Fruit fly (Drosophila melanogaster) whole organism, prepupa: Measurements from ENCODE around the gene CG14841.

ENCODE experiments used
- CG11902 ChIP-seq: fragments of 200-800 bp; sonication (Bioruptor generic); optimal IDR thresholded peaks from 3 replicates; lab custom pipeline; 2016; ENCODE audit warnings: missing biosample characterization, missing genetic modification characterization
- CG15336 ChIP-seq: fragments of 200-800 bp; sonication (Bioruptor generic); IDR thresholded peaks from 2 replicates; pipeline ENCODE4 v1.3.6; 2022; ENCODE audit warnings: missing biosample characterization, missing genetic modification characterization
- CG1621 ChIP-seq: fragments of 200-800 bp; sonication (Bioruptor generic); optimal IDR thresholded peaks from 3 replicates; lab custom pipeline; 2018; ENCODE audit warnings: missing biosample characterization, mild to moderate bottlenecking, missing genetic modification characterization
- CG3032 ChIP-seq: fragments of 200-800 bp; optimal IDR thresholded peaks from 2 replicates; lab custom pipeline; 2019; ENCODE audit warnings: missing biosample characterization, mild to moderate bottlenecking, missing genetic modification characterization, moderate library complexity
- CG31627 ChIP-seq: fragments of 200-800 bp; sonication (Bioruptor generic); optimal IDR thresholded peaks from 3 replicates; lab custom pipeline; 2016; ENCODE audit warnings: missing biosample characterization, missing genetic modification characterization
- CG32006 ChIP-seq: fragments of 200-800 bp; sonication (Bioruptor generic); optimal IDR thresholded peaks from 3 replicates; lab custom pipeline; 2017; ENCODE audit warnings: missing biosample characterization, mild to moderate bottlenecking, missing genetic modification characterization
- CG34406 ChIP-seq: fragments of 200-800 bp; sonication (Bioruptor generic); optimal IDR thresholded peaks from 3 replicates; lab custom pipeline; 2016; ENCODE audit warnings: missing biosample characterization, missing genetic modification characterization
- CG4318 ChIP-seq: fragments of 200-800 bp; sonication (Bioruptor generic); optimal IDR thresholded peaks from 3 replicates; lab custom pipeline; 2017; ENCODE audit warnings: missing biosample characterization, mild to moderate bottlenecking, missing genetic modification characterization
- CG6276 ChIP-seq: fragments of 200-800 bp; sonication (Bioruptor generic); optimal IDR thresholded peaks from 2 replicates; lab custom pipeline; 2017; ENCODE audit warnings: missing biosample characterization, mild to moderate bottlenecking, missing genetic modification characterization
- CG6792 ChIP-seq: fragments of 200-800 bp; sonication (Bioruptor generic); optimal IDR thresholded peaks from 3 replicates; lab custom pipeline; 2016; ENCODE audit warnings: missing biosample characterization, missing genetic modification characterization
- CG6808 ChIP-seq: fragments of 200-800 bp; sonication (Bioruptor generic); optimal IDR thresholded peaks from 3 replicates; lab custom pipeline; 2017; ENCODE audit warnings: missing biosample characterization, missing genetic modification characterization, mild to moderate bottlenecking, moderate library complexity, missing genetic modification reagents
- CG7368 ChIP-seq: fragments of 200-800 bp; sonication (Bioruptor generic); optimal IDR thresholded peaks from 3 replicates; lab custom pipeline; 2016; ENCODE audit warnings: missing biosample characterization, missing genetic modification characterization
- CG8119 ChIP-seq: fragments of 200-800 bp; sonication (Bioruptor generic); IDR thresholded peaks from 3 replicates; pipeline ENCODE4 v1.3.6; 2022; ENCODE audit warnings: missing biosample characterization, missing genetic modification characterization
- CG8632 ChIP-seq: fragments of 200-800 bp; sonication (Bioruptor generic); optimal IDR thresholded peaks from 3 replicates; lab custom pipeline; 2016; ENCODE audit warnings: missing biosample characterization, missing genetic modification characterization
- CG9139 ChIP-seq: fragments of 200-800 bp; sonication (Bioruptor generic); optimal IDR thresholded peaks from 3 replicates; lab custom pipeline; 2017; ENCODE audit warnings: missing biosample characterization, mild to moderate bottlenecking, missing genetic modification characterization
- Eip78C ChIP-seq: fragments of 200-800 bp; sonication (Bioruptor generic); peaks from one replicate; lab custom pipeline; 2016; ENCODE audit warnings: missing biosample characterization, missing genetic modification characterization
- Ets21C ChIP-seq: fragments of 200-800 bp; sonication (Bioruptor generic); optimal IDR thresholded peaks from 3 replicates; lab custom pipeline; 2016; ENCODE audit warnings: missing biosample characterization, missing genetic modification characterization
- Ets96B ChIP-seq: fragments of 200-800 bp; optimal IDR thresholded peaks from 2 replicates; lab custom pipeline; 2019; ENCODE audit warnings: missing biosample characterization, mild to moderate bottlenecking, missing genetic modification characterization, moderate library complexity
- Gug ChIP-seq: fragments of 200-800 bp; sonication (Bioruptor generic); IDR thresholded peaks from 2 replicates; pipeline ENCODE4 v1.3.6; 2022; ENCODE audit warnings: missing biosample characterization, missing genetic modification characterization
- Hr38 ChIP-seq: sonication (Bioruptor generic); optimal IDR thresholded peaks from 2 replicates; lab custom pipeline; 2016; ENCODE audit warnings: missing biosample characterization, missing genetic modification characterization
- Hr4 ChIP-seq: fragments of 200-800 bp; sonication (Bioruptor generic); optimal IDR thresholded peaks from 3 replicates; lab custom pipeline; 2016; ENCODE audit warnings: missing biosample characterization, missing genetic modification characterization
- Lpt ChIP-seq: fragments of 200-800 bp; sonication (Bioruptor generic); optimal IDR thresholded peaks from 3 replicates; lab custom pipeline; 2016; ENCODE audit warnings: missing biosample characterization, missing genetic modification characterization
- Met ChIP-seq: fragments of 200-800 bp; sonication (Bioruptor generic); optimal IDR thresholded peaks from 3 replicates; lab custom pipeline; 2016; ENCODE audit warnings: missing biosample characterization, missing genetic modification characterization
- OdsH ChIP-seq: fragments of 200-800 bp; sonication (Bioruptor generic); optimal IDR thresholded peaks from 3 replicates; lab custom pipeline; 2016; ENCODE audit warnings: missing biosample characterization, missing genetic modification characterization
- Smox ChIP-seq: fragments of 200-800 bp; sonication (Bioruptor generic); optimal IDR thresholded peaks from 3 replicates; lab custom pipeline; 2016; ENCODE audit warnings: missing biosample characterization, missing genetic modification characterization
- Sox102F ChIP-seq: fragments of 200-800 bp; sonication (Bioruptor generic); optimal IDR thresholded peaks from 2 replicates; lab custom pipeline; 2016; ENCODE audit warnings: missing biosample characterization, mild to moderate bottlenecking, missing genetic modification characterization
- Sox14 ChIP-seq: fragments of 200-800 bp; sonication (Bioruptor generic); optimal IDR thresholded peaks from 3 replicates; lab custom pipeline; 2016; ENCODE audit warnings: missing biosample characterization, missing genetic modification characterization
- Sox15 ChIP-seq: fragments of 200-800 bp; sonication (Bioruptor generic); optimal IDR thresholded peaks from 3 replicates; lab custom pipeline; 2016; ENCODE audit warnings: missing biosample characterization, missing genetic modification characterization
- cyc ChIP-seq: fragments of 200-800 bp; sonication (Bioruptor generic); optimal IDR thresholded peaks from 3 replicates; lab custom pipeline; 2016; ENCODE audit warnings: missing biosample characterization, missing genetic modification characterization
- dac ChIP-seq: fragments of 200-800 bp; sonication (Bioruptor generic); optimal IDR thresholded peaks from 2 replicates; lab custom pipeline; 2017; ENCODE audit warnings: missing biosample characterization, mild to moderate bottlenecking, missing genetic modification characterization
- eg ChIP-seq: fragments of 200-800 bp; sonication (Bioruptor generic); IDR thresholded peaks from 3 replicates; pipeline ENCODE4 v1.3.6; 2022; ENCODE audit warnings: missing biosample characterization, missing genetic modification characterization
- esn ChIP-seq: fragments of 200-800 bp; sonication (Bioruptor generic); optimal IDR thresholded peaks from 2 replicates; lab custom pipeline; 2016; ENCODE audit warnings: missing biosample characterization, mild to moderate bottlenecking, missing genetic modification characterization, moderate library complexity
- fd59A ChIP-seq: fragments of 200-800 bp; sonication (Bioruptor generic); optimal IDR thresholded peaks from 2 replicates; lab custom pipeline; 2017; ENCODE audit warnings: missing biosample characterization, mild to moderate bottlenecking, missing genetic modification characterization, missing genetic modification reagents
- fkh ChIP-seq: fragments of 200-800 bp; sonication (Bioruptor generic); optimal IDR thresholded peaks from 3 replicates; lab custom pipeline; 2017; ENCODE audit warnings: missing biosample characterization, mild to moderate bottlenecking, missing genetic modification characterization, moderate library complexity
- lz ChIP-seq: fragments of 200-800 bp; sonication (Bioruptor generic); optimal IDR thresholded peaks from 3 replicates; lab custom pipeline; 2016; ENCODE audit warnings: missing biosample characterization, missing genetic modification characterization
- pdm3 ChIP-seq: fragments of 200-800 bp; sonication (Bioruptor generic); optimal IDR thresholded peaks from 3 replicates; lab custom pipeline; 2016; ENCODE audit warnings: missing biosample characterization, missing genetic modification characterization
- spab ChIP-seq: fragments of 200-800 bp; sonication (Bioruptor generic); optimal IDR thresholded peaks from 2 replicates; lab custom pipeline; 2017; ENCODE audit warnings: missing biosample characterization, mild to moderate bottlenecking, missing genetic modification characterization, missing genetic modification reagents
- ss ChIP-seq, 2 experiments: fragments of 200-800 bp; sonication (Bioruptor generic); optimal IDR thresholded peaks; 2 replicates in 1 of 2; 3 replicates in 1 of 2; lab custom pipeline; 2017 to 2018; ENCODE audit warnings: mild to moderate bottlenecking in 2 of 2, missing biosample characterization in 2 of 2, missing genetic modification characterization in 2 of 2, moderate library complexity in 1 of 2
- svp ChIP-seq: fragments of 200-800 bp; sonication (Bioruptor generic); peaks from one replicate; lab custom pipeline; 2016; ENCODE audit warnings: missing biosample characterization, missing genetic modification characterization
- topi ChIP-seq: fragments of 200-800 bp; sonication (Bioruptor generic); optimal IDR thresholded peaks from 3 replicates; lab custom pipeline; 2016; ENCODE audit warnings: missing biosample characterization, missing genetic modification characterization

Gene CG14841

DNA sequence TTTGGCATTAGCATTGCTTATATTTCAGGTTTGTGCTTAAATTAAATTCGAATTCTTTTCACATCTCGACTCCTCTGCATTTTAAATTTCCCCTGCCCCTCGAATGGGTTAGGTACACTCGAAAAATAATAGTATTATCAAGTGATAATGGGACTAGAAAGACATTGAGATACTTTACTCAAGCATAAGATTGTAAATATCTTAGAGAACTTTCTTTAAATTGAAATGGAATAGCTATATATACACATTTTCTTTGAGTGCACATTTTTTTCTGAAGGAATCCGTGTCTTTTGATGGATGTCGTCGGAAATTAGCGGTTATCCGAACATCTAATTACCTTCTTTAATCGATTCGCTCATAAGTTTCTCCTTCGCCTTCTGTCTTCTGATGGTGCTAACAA is 48.8 kb upstream of the CG14841 start (continued):
- no peak for TF ChIP-seq Hr4 (GFP tag; lab: Kevin White, UChicago)
- TF ChIP-seq CG32006 (GFP tag; lab: Kevin White, UChicago) = peak; percentile 22
- peak; percentile 18; the same call in 1 of the 3 replicates for TF ChIP-seq eg (GFP tag; lab: Robert Waterston, UW)
- TF ChIP-seq Sox15 (GFP tag; lab: Kevin White, UChicago) = no peak
- no peak for TF ChIP-seq Sox102F (GFP tag; lab: Kevin White, UChicago)
- TF ChIP-seq CG8119 (GFP tag; lab: Robert Waterston, UW) = no peak
- TF ChIP-seq, all 60 proteins: peak for 12

- TF ChIP-seq Ets96B (tag; lab: Kevin White, UChicago) = no peak
- no peak for TF ChIP-seq CG11902
- no peak for TF ChIP-seq dac (GFP tag; lab: Kevin White, UChicago)
- no peak for TF ChIP-seq CG6792 (GFP tag; lab: Kevin White, UChicago)
- no peak for TF ChIP-seq CG15336 (GFP tag; lab: Robert Waterston, UW)
- no peak for TF ChIP-seq pdm3 (GFP tag; lab: Kevin White, UChicago)
- TF ChIP-seq eg (GFP tag; lab: Robert Waterston, UW) = no peak
- TF ChIP-seq Met (GFP tag; lab: Kevin White, UChicago) = no peak
- TF ChIP-seq CG3032 (tag; lab: Kevin White, UChicago) = no peak
- TF ChIP-seq Lpt (GFP tag; lab: Kevin White, UChicago) = no peak
- TF ChIP-seq CG8119 (GFP tag; lab: Robert Waterston, UW) = no peak
- no peak for TF ChIP-seq CG6808 (GFP tag; lab: Kevin White, UChicago)
- TF ChIP-seq esn (GFP tag; lab: Kevin White, UChicago) = no peak
- TF ChIP-seq Ets21C (GFP tag; lab: Kevin White, UChicago) = no peak
- TF ChIP-seq Sox15 (GFP tag; lab: Kevin White, UChicago) = no peak
Measured at dm6 chr3R:14310062-14310461, 47.8 kb upstream of the CG14841 start, which contains the start of gene CG31321. Gene CG31321 (plus strand): TSS chr3R:14310362.

dm6 chr3R:14308801-14309217 is 46.6 kb upstream of the CG14841 start, which contains the start of gene Polr2I:
Gene Polr2I (plus strand): TSS chr3R:14309089.
- TF ChIP-seq CG7368 (GFP tag; lab: Kevin White, UChicago) (no peak), lz (GFP tag; lab: Kevin White, UChicago) (peak; percentile 33), spab (GFP tag; lab: Kevin White, UChicago) (no peak), CG6808 (GFP tag; lab: Kevin White, UChicago) (no peak), Ets21C (GFP tag; lab: Kevin White, UChicago) (no peak), CG34406 (peak; percentile 33), CG31627 (GFP tag; lab: Kevin White, UChicago) (peak; percentile 27), CG11902 (no peak), fkh (GFP tag; lab: Kevin White, UChicago) (peak; percentile 68), Sox14 (GFP tag; lab: Kevin White, UChicago) (peak; percentile 62), Ets96B (tag; lab: Kevin White, UChicago) (peak; percentile 45), ss (GFP tag; optimal IDR thresholded peaks at IDR 0.05; lab: Kevin White, UChicago) (no peak), CG6792 (GFP tag; lab: Kevin White, UChicago) (peak; percentile 15), CG6276 (GFP tag; lab: Kevin White, UChicago) (no peak), OdsH (GFP tag; lab: Kevin White, UChicago) (no peak), CG32006 (GFP tag; lab: Kevin White, UChicago) (no peak), svp (GFP tag; lab: Kevin White, UChicago) (no peak), CG1621 (tag; lab: Kevin White, UChicago) (no peak), esn (GFP tag; lab: Kevin White, UChicago) (peak; percentile 35), CG8632 (GFP tag; lab: Kevin White, UChicago) (peak; percentile 26), eg (GFP tag; lab: Robert Waterston, UW) (peak; percentile 32; the same call in 1 of the 3 replicates), Eip78C (GFP tag; lab: Kevin White, UChicago) (peak; percentile 58), Hr38 (no peak), CG15336 (GFP tag; lab: Robert Waterston, UW) (peak; percentile 10; the same call in 1 of the 2 replicates), CG9139 (GFP tag; lab: Kevin White, UChicago) (no peak), Gug (GFP tag; lab: Robert Waterston, UW) (0 out of 2 replicates have a peak, but pooled peaks have one; percentile 30), Smox (GFP tag; lab: Kevin White, UChicago) (no peak), fd59A (GFP tag; lab: Kevin White, UChicago) (peak; percentile 12), CG4318 (no peak), dac (GFP tag; lab: Kevin White, UChicago) (no peak), cyc (GFP tag; lab: Kevin White, UChicago) (peak; percentile 37), CG3032 (tag; lab: Kevin White, UChicago) (peak; percentile 56), pdm3 (GFP tag; lab: Kevin White, UChicago) (no peak), topi (peak; percentile 7), Hr4 (GFP tag; lab: Kevin White, UChicago) (no peak), Sox15 (GFP tag; lab: Kevin White, UChicago) (peak; percentile 37)
